Worm (Caenorhabditis elegans) whole organism, late embryonic: ENCODE data around the gene ZK596.3.

Experiments
- C08G9.2 ChIP-seq: sonication (generic microtip); optimal IDR thresholded peaks from 2 replicates; lab custom pipeline; 2016; ENCODE audit warnings: mild to moderate bottlenecking, missing genetic modification characterization, moderate library complexity, missing compliant biosample characterization
- ama-1 ChIP-seq: fragments of 150-350 bp; optimal IDR thresholded peaks from 2 replicates; lab custom pipeline; 2014
- ceh-14 ChIP-seq: sonication (generic microtip); optimal IDR thresholded peaks from 2 replicates; lab custom pipeline; 2016; ENCODE audit warnings: missing genotype, missing genetic modification characterization, missing compliant biosample characterization
- dmd-4 ChIP-seq: sonication (generic microtip); optimal IDR thresholded peaks from 2 replicates; lab custom pipeline; 2016; ENCODE audit warnings: borderline replicate concordance, missing genetic modification characterization, missing compliant biosample characterization
- dve-1 ChIP-seq: sonication (generic microtip); optimal IDR thresholded peaks from 2 replicates; lab custom pipeline; 2017; ENCODE audit warnings: antibody characterized with exemption, mild to moderate bottlenecking, missing genetic modification characterization, missing compliant biosample characterization
- fkh-10 ChIP-seq: fragments of 150-350 bp; optimal IDR thresholded peaks from 2 replicates; lab custom pipeline; 2014; ENCODE audit warnings: missing biosample characterization, missing genetic modification reagents, missing genetic modification characterization
- fkh-6 ChIP-seq: sonication (generic microtip); optimal IDR thresholded peaks from 2 replicates; lab custom pipeline; 2016; ENCODE audit warnings: missing genetic modification characterization, missing compliant biosample characterization
- hlh-6 ChIP-seq: sonication (generic microtip); optimal IDR thresholded peaks from 2 replicates; lab custom pipeline; 2016; ENCODE audit warnings: missing genotype, missing genetic modification characterization, missing compliant biosample characterization
- hlh-8 ChIP-seq: sonication (generic microtip); optimal IDR thresholded peaks from 2 replicates; lab custom pipeline; 2016; ENCODE audit warnings: missing genotype, missing genetic modification characterization, missing compliant biosample characterization
- pros-1 ChIP-seq: fragments of 150-350 bp; optimal IDR thresholded peaks from 2 replicates; lab custom pipeline; 2014; ENCODE audit warnings: missing biosample characterization, missing genetic modification reagents, missing genetic modification characterization
- ref-2 ChIP-seq: sonication (generic microtip); optimal IDR thresholded peaks from 2 replicates; lab custom pipeline; 2016; ENCODE audit warnings: missing genetic modification characterization, missing compliant biosample characterization
- sox-2 ChIP-seq: fragments of 200-800 bp; sonication (Bioruptor generic); IDR thresholded peaks from 2 replicates; pipeline ENCODE4 v1.3.6; 2022; ENCODE audit warnings: missing genetic modification reagents, missing genetic modification characterization, missing compliant biosample characterization
- tbx-2 ChIP-seq: sonication (generic microtip); optimal IDR thresholded peaks from 2 replicates; lab custom pipeline; 2016; ENCODE audit warnings: missing genetic modification characterization, missing compliant biosample characterization
- tbx-7 ChIP-seq: sonication (generic microtip); optimal IDR thresholded peaks from 2 replicates; lab custom pipeline; 2016; ENCODE audit warnings: missing genotype, missing genetic modification characterization, missing compliant biosample characterization

- TF ChIP-seq dmd-4 (no peak), ref-2 (no peak), fkh-6 (tag; lab: Kevin White, UChicago) (no peak), dve-1 (no peak), tbx-2 (tag; lab: Kevin White, UChicago) (no peak), fkh-10 (GFP tag; lab: Kevin White, UChicago) (no peak), sox-2 (GFP tag; lab: Robert Waterston, UW) (no peak), tbx-7 (no peak), ceh-14 (tag; lab: Kevin White, UChicago) (no peak), ama-1 (lab: Kevin White, UChicago) (no peak), pros-1 (tag; lab: Kevin White, UChicago) (no peak), C08G9.2 (tag; lab: Kevin White, UChicago) (no peak), hlh-6 (tag; lab: Kevin White, UChicago) (no peak), hlh-8 (tag; lab: Kevin White, UChicago) (no peak)
Measured at ce11 chrIV:10891993-10892392, 12.2 kb downstream of the ZK596.3 start, which contains the start of gene srlf-12.
